Worm (Caenorhabditis elegans) whole organism, L4 larva: Measurements from ENCODE around the gene F26F4.12.

Source experiments
- F26F4.8 ChIP-seq: fragments of 200-800 bp; sonication (Bioruptor generic); conservative IDR thresholded peaks from 2 replicates; pipeline ENCODE4 v1.3.6; 2022; ENCODE audit warnings: missing genetic modification characterization, missing compliant biosample characterization
- F44E2.7 ChIP-seq: fragments of 200-800 bp; sonication (Bioruptor generic); IDR thresholded peaks from 2 replicates; pipeline ENCODE4 v2.1.2; 2022; ENCODE audit warnings: missing genetic modification characterization, missing compliant biosample characterization
- T26A8.4 ChIP-seq: fragments of 200-800 bp; sonication (Bioruptor generic); IDR thresholded peaks from 2 replicates; pipeline ENCODE4 v1.3.6; 2022; ENCODE audit warnings: missing genetic modification characterization, missing compliant biosample characterization
- Y5F2A.4 ChIP-seq: fragments of 200-800 bp; sonication (Bioruptor generic); optimal IDR thresholded peaks from 2 replicates; lab custom pipeline; 2018; ENCODE audit warnings: mild to moderate bottlenecking, missing genetic modification characterization, missing compliant biosample characterization
- aha-1 ChIP-seq: fragments of 150-350 bp; peaks from one replicate; lab custom pipeline; 2014; ENCODE audit warnings: missing biosample characterization, missing genetic modification characterization
- aly-2 ChIP-seq: sonication (generic microtip); optimal IDR thresholded peaks from 2 replicates; lab custom pipeline; 2018; ENCODE audit warnings: missing biosample characterization, missing genetic modification characterization
- ama-1 ChIP-seq: fragments of 150-350 bp; optimal IDR thresholded peaks from 2 replicates; lab custom pipeline; 2014; ENCODE audit warnings: inconsistent platforms, mixed read lengths
- attf-4 ChIP-seq: sonication (generic microtip); optimal IDR thresholded peaks from 3 replicates; lab custom pipeline; 2017; ENCODE audit warnings: missing biosample characterization, missing genetic modification characterization
- ceh-44 ChIP-seq: fragments of 200-800 bp; sonication (Bioruptor generic); IDR thresholded peaks from 2 replicates; pipeline ENCODE4 v1.3.6; 2022; ENCODE audit warnings: missing genetic modification reagents, missing genetic modification characterization, missing compliant biosample characterization
- cey-2 ChIP-seq: sonication (generic microtip); optimal IDR thresholded peaks from 3 replicates; lab custom pipeline; 2017; ENCODE audit warnings: missing genetic modification characterization, mild to moderate bottlenecking, missing compliant biosample characterization, antibody characterized with exemption, borderline replicate concordance; ENCODE audit not compliant: insufficient read depth
- ctbp-1 ChIP-seq: fragments of 200-800 bp; sonication (Bioruptor generic); IDR thresholded peaks from 2 replicates; pipeline ENCODE4 v1.3.6; 2022; ENCODE audit warnings: missing genetic modification reagents, missing genetic modification characterization, missing compliant biosample characterization
- daf-16 ChIP-seq, 3 experiments: sonication (generic microtip); optimal IDR thresholded peaks; 2 replicates each; lab custom pipeline; 2016 to 2017; ENCODE audit warnings: missing genetic modification characterization in 3 of 3, missing genetic modification reagents in 3 of 3, mild to moderate bottlenecking in 2 of 3, missing compliant biosample characterization in 2 of 3, missing biosample characterization in 1 of 3, moderate library complexity in 1 of 3
- dmd-6 ChIP-seq: fragments of 200-800 bp; sonication (Bioruptor generic); IDR thresholded peaks from 2 replicates; pipeline ENCODE4 v1.3.6; 2022; ENCODE audit warnings: missing genetic modification reagents, missing genetic modification characterization, missing compliant biosample characterization
- dmd-8 ChIP-seq: fragments of 200-800 bp; sonication (Bioruptor generic); IDR thresholded peaks from 2 replicates; pipeline ENCODE4 v1.3.6; 2022; ENCODE audit warnings: missing genetic modification characterization, missing compliant biosample characterization
- dpl-1 ChIP-seq: fragments of 150-350 bp; optimal IDR thresholded peaks from 2 replicates; lab custom pipeline; 2014; ENCODE audit warnings: missing biosample characterization, missing genetic modification reagents, missing genetic modification characterization
- dve-1 ChIP-seq: sonication (generic microtip); optimal IDR thresholded peaks from 2 replicates; lab custom pipeline; 2017; ENCODE audit warnings: antibody characterized with exemption, mild to moderate bottlenecking, missing genetic modification characterization, missing compliant biosample characterization; ENCODE audit not compliant: insufficient read depth
- egl-27 ChIP-seq: sonication (generic microtip); optimal IDR thresholded peaks from 3 replicates; lab custom pipeline; 2017; ENCODE audit warnings: missing biosample characterization, missing genetic modification reagents, missing genetic modification characterization
- hif-1 ChIP-seq, 2 experiments: sonication (generic microtip); optimal IDR thresholded peaks; 2 replicates each; lab custom pipeline; 2016 to 2017; ENCODE audit warnings: missing compliant biosample characterization in 2 of 2, missing genetic modification characterization in 2 of 2, missing genetic modification reagents in 2 of 2, missing genotype in 2 of 2, mild to moderate bottlenecking in 1 of 2
- hmg-1.1 ChIP-seq: fragments of 200-800 bp; sonication (Bioruptor generic); IDR thresholded peaks from 2 replicates; pipeline ENCODE4 v1.3.6; 2022; ENCODE audit warnings: missing genetic modification reagents, missing genetic modification characterization, missing compliant biosample characterization
- lin-15B ChIP-seq: fragments of 150-350 bp; sonication (generic microtip); optimal IDR thresholded peaks from 3 replicates; lab custom pipeline; 2014; ENCODE audit warnings: missing biosample characterization, missing genetic modification characterization
- lin-38 ChIP-seq: fragments of 200-800 bp; sonication (Bioruptor generic); IDR thresholded peaks from 2 replicates; pipeline ENCODE4 v1.3.6; 2022; ENCODE audit warnings: missing genetic modification reagents, missing genetic modification characterization, missing compliant biosample characterization
- lin-39 ChIP-seq: fragments of 150-350 bp; optimal IDR thresholded peaks from 2 replicates; lab custom pipeline; 2014; ENCODE audit warnings: missing biosample characterization, missing genetic modification reagents, missing genetic modification characterization
- lir-3 ChIP-seq: sonication (generic microtip); optimal IDR thresholded peaks from 2 replicates; lab custom pipeline; 2016; ENCODE audit warnings: mild to moderate bottlenecking, missing genetic modification characterization, missing compliant biosample characterization
- mdt-29 ChIP-seq: fragments of 200-800 bp; sonication (Bioruptor generic); IDR thresholded peaks from 2 replicates; pipeline ENCODE4 v1.3.6; 2022; ENCODE audit warnings: missing genetic modification reagents, missing genetic modification characterization, missing compliant biosample characterization
- mes-2 ChIP-seq: sonication (generic microtip); optimal IDR thresholded peaks from 2 replicates; lab custom pipeline; 2016; ENCODE audit warnings: missing genotype, mild to moderate bottlenecking, missing genetic modification characterization, missing compliant biosample characterization; ENCODE audit not compliant: poor library complexity, severe bottlenecking
- mxl-2 ChIP-seq: fragments of 200-800 bp; sonication (Bioruptor generic); conservative IDR thresholded peaks from 2 replicates; pipeline ENCODE4 v1.3.6; 2022; ENCODE audit warnings: missing genetic modification reagents, missing genetic modification characterization, missing compliant biosample characterization
- mxl-3 ChIP-seq: fragments of 200-800 bp; sonication (Bioruptor generic); optimal IDR thresholded peaks from 2 replicates; lab custom pipeline; 2018; ENCODE audit warnings: mild to moderate bottlenecking, missing genetic modification characterization, missing compliant biosample characterization
- nhr-10 ChIP-seq: fragments of 150-350 bp; optimal IDR thresholded peaks from 2 replicates; lab custom pipeline; 2014; ENCODE audit warnings: missing biosample characterization, missing genetic modification characterization
- nhr-102 ChIP-seq: sonication (generic microtip); optimal IDR thresholded peaks from 2 replicates; lab custom pipeline; 2016; ENCODE audit warnings: mild to moderate bottlenecking, missing genetic modification characterization, moderate library complexity, missing compliant biosample characterization
- nhr-28 ChIP-seq: fragments of 150-350 bp; optimal IDR thresholded peaks from 2 replicates; lab custom pipeline; 2014; ENCODE audit warnings: missing biosample characterization, missing genetic modification characterization
- nhr-41 ChIP-seq: fragments of 200-800 bp; sonication (Bioruptor generic); IDR thresholded peaks from 2 replicates; pipeline ENCODE4 v1.3.6; 2022; ENCODE audit warnings: missing genetic modification reagents, missing genetic modification characterization, missing compliant biosample characterization
- nhr-6 ChIP-seq: fragments of 150-350 bp; optimal IDR thresholded peaks from 2 replicates; lab custom pipeline; 2014; ENCODE audit warnings: missing biosample characterization, missing genetic modification characterization
- nhr-76 ChIP-seq: fragments of 150-350 bp; optimal IDR thresholded peaks from 2 replicates; lab custom pipeline; 2014; ENCODE audit warnings: missing biosample characterization, missing genetic modification characterization
- pqm-1 ChIP-seq: sonication (generic microtip); optimal IDR thresholded peaks from 2 replicates; lab custom pipeline; 2017; ENCODE audit warnings: missing biosample characterization, missing genetic modification characterization
- rbr-2 ChIP-seq: sonication (generic microtip); optimal IDR thresholded peaks from 2 replicates; lab custom pipeline; 2016; ENCODE audit warnings: missing genotype, missing genetic modification characterization, missing compliant biosample characterization
- sdz-12 ChIP-seq: fragments of 200-800 bp; sonication (Bioruptor generic); optimal IDR thresholded peaks from 2 replicates; lab custom pipeline; 2018; ENCODE audit warnings: mild to moderate bottlenecking, missing genetic modification characterization, missing compliant biosample characterization
- set-16 ChIP-seq: fragments of 200-800 bp; sonication (Bioruptor generic); IDR thresholded peaks from 2 replicates; pipeline ENCODE4 v1.3.6; 2022; ENCODE audit warnings: missing genetic modification reagents, missing genetic modification characterization, missing compliant biosample characterization
- snpc-4 ChIP-seq: fragments of 150-350 bp; optimal IDR thresholded peaks from 2 replicates; lab custom pipeline; 2014; ENCODE audit warnings: missing biosample characterization, missing genetic modification characterization
- unc-130 ChIP-seq: sonication (generic microtip); optimal IDR thresholded peaks from 2 replicates; lab custom pipeline; 2016; ENCODE audit warnings: missing genetic modification reagents, missing genetic modification characterization, missing compliant biosample characterization
- zip-2 ChIP-seq: fragments of 150-350 bp; optimal IDR thresholded peaks from 2 replicates; lab custom pipeline; 2014; ENCODE audit warnings: missing biosample characterization, missing genetic modification characterization
- ztf-11 ChIP-seq: fragments of 150-350 bp; optimal IDR thresholded peaks from 2 replicates; lab custom pipeline; 2014; ENCODE audit warnings: missing biosample characterization, missing genetic modification characterization

Gene F26F4.12

ce11 chrIII:4906365-4906764 is 3.5 kb downstream of the F26F4.12 start:
- TF ChIP-seq lin-15B, result no peak
- TF ChIP-seq hmg-1.1, result no peak
- TF ChIP-seq F26F4.8, result no peak
- peak; percentile 25 for TF ChIP-seq mxl-3
- TF ChIP-seq sdz-12 (GFP tag; lab: Kevin White, UChicago), result no peak
- TF ChIP-seq daf-16 (GFP tag; optimal IDR thresholded peaks at IDR 0.05; lab: Kevin White, UChicago), result no peak
- peak; percentile 16 for TF ChIP-seq daf-16 (tag; optimal IDR thresholded peaks at IDR 0.05; lab: Kevin White, UChicago)
- no peak for TF ChIP-seq lin-38 (GFP tag; lab: Robert Waterston, UW)
- peak; percentile 33; the same call in 1 of the 2 replicates for TF ChIP-seq dmd-6 (GFP tag; lab: Robert Waterston, UW)
- peak; percentile 75 for TF ChIP-seq nhr-28 (tag; lab: Kevin White, UChicago)
- no peak for TF ChIP-seq cey-2
- TF ChIP-seq pqm-1 (tag; lab: Kevin White, UChicago), result peak; percentile 68
- peak; percentile 22 for TF ChIP-seq mes-2 (tag; lab: Kevin White, UChicago)
- peak; percentile 25 for TF ChIP-seq dpl-1 (GFP tag; lab: Kevin White, UChicago)
- peak; percentile 35 for TF ChIP-seq dve-1 (tag; lab: Kevin White, UChicago)
- TF ChIP-seq nhr-41 (GFP tag; lab: Robert Waterston, UW), result 0 out of 2 replicates have a peak, but pooled peaks have one; percentile 14

ce11 chrIII:4905405-4905804 is 4.4 kb downstream of the F26F4.12 start, which contains the start of gene F26F4.8:
Gene F26F4.8, minus strand, starts transcription at chrIII:4905473.
- TF ChIP-seq daf-16 (GFP tag; optimal IDR thresholded peaks at IDR 0.05; lab: Kevin White, UChicago) (no peak), daf-16 (tag; optimal IDR thresholded peaks at IDR 0.05; lab: Kevin White, UChicago) (no peak), nhr-41 (GFP tag; lab: Robert Waterston, UW) (no peak), hmg-1.1 (no peak), rbr-2 (tag; lab: Kevin White, UChicago) (peak; percentile 3), ztf-11 (tag; lab: Kevin White, UChicago) (no peak), T26A8.4 (GFP tag; lab: Robert Waterston, UW) (no peak), nhr-102 (no peak), hif-1 (tag; optimal IDR thresholded peaks at IDR 0.05; lab: Kevin White, UChicago) (peak in 1 of 2 experiments; percentile 52), unc-130 (GFP tag; lab: Kevin White, UChicago) (peak; percentile 77), mes-2 (tag; lab: Kevin White, UChicago) (peak; percentile 69), dpl-1 (GFP tag; lab: Kevin White, UChicago) (peak; percentile 49), mxl-2 (GFP tag; lab: Robert Waterston, UW) (no peak)

- no peak for TF ChIP-seq dve-1 (tag; lab: Kevin White, UChicago)
- TF ChIP-seq, all 104 proteins: peak for 0
Observed at ce11 chrIII:4903784-4904183, 6.1 kb downstream of the F26F4.12 start, which contains the start of gene kbp-2. Gene kbp-2, minus strand, starts transcription at chrIII:4903884.

ce11 chrIII:4900260-4900659 is 9.6 kb downstream of the F26F4.12 start, which contains the start of gene tag-340:
Gene tag-340, plus strand, starts transcription at chrIII:4900508.
- no peak for TF ChIP-seq nhr-10 (tag; lab: Kevin White, UChicago)
- TF ChIP-seq daf-16 (GFP tag; optimal IDR thresholded peaks at IDR 0.05; lab: Kevin White, UChicago), result no peak
- peak; percentile 42 for TF ChIP-seq daf-16 (tag; optimal IDR thresholded peaks at IDR 0.05; lab: Kevin White, UChicago)
- peak; percentile 3 for TF ChIP-seq nhr-28 (tag; lab: Kevin White, UChicago)

- TF ChIP-seq dve-1 (tag; lab: Kevin White, UChicago) (peak; percentile 100), set-16 (GFP tag; lab: Robert Waterston, UW) (peak; percentile 96), lin-39 (no peak), ctbp-1 (peak; percentile 99), Y5F2A.4 (GFP tag; lab: Kevin White, UChicago) (peak; percentile 85), zip-2 (tag; lab: Kevin White, UChicago) (peak; percentile 87), ceh-44 (GFP tag; lab: Robert Waterston, UW) (peak; percentile 58; the same call in 1 of the 2 replicates), dmd-6 (GFP tag; lab: Robert Waterston, UW) (peak; percentile 100), egl-27 (tag; lab: Kevin White, UChicago) (peak; percentile 62), aly-2 (tag; lab: Kevin White, UChicago) (no peak), ama-1 (peak; percentile 68), nhr-76 (tag; lab: Kevin White, UChicago) (peak; percentile 83), nhr-6 (peak; percentile 97), dmd-8 (peak; percentile 58; the same call in 1 of the 2 replicates), mdt-29 (GFP tag; lab: Robert Waterston, UW) (peak; percentile 98), nhr-102 (peak; percentile 98), pqm-1 (tag; lab: Kevin White, UChicago) (peak; percentile 31), attf-4 (tag; lab: Kevin White, UChicago) (no peak), snpc-4 (tag; lab: Kevin White, UChicago) (peak; percentile 12), aha-1 (tag; lab: Kevin White, UChicago) (peak; percentile 100), lir-3 (tag; lab: Kevin White, UChicago) (peak; percentile 86), F44E2.7 (GFP tag; lab: Robert Waterston, UW) (peak; percentile 84; the same call in 1 of the 2 replicates)
Observed at ce11 chrIII:4899728-4900127, 10.1 kb downstream of the F26F4.12 start.
